Fruit fly (Drosophila melanogaster) S2 (cell line): ENCODE data around the gene Saf-B.

Experiments used
- CG8478 ChIP-seq: fragments of >200 bp; optimal IDR thresholded peaks from 2 replicates; lab custom pipeline; 2018
- CTCF ChIP-seq, 2 experiments: fragments of >200 bp; optimal IDR thresholded peaks; 2 replicates each; lab custom pipeline; 2018

dm6 chr3R:24812394-24812793, 4.9 kb upstream of the Saf-B start:
- TF ChIP-seq CG8478 (lab: Kevin White, UChicago) (no peak), CTCF (optimal IDR thresholded peaks at IDR 0.05; lab: Kevin White, UChicago) (no peak)
